Worm (Caenorhabditis elegans) whole organism, L4 larva: ENCODE data around the gene dgn-1.

Experiments used
- F26F4.8 ChIP-seq: fragments of 200-800 bp; sonication (Bioruptor generic); conservative IDR thresholded peaks from 2 replicates; pipeline ENCODE4 v1.3.6; 2022; ENCODE audit warnings: missing genetic modification characterization, missing compliant biosample characterization
- F44E2.7 ChIP-seq: fragments of 200-800 bp; sonication (Bioruptor generic); IDR thresholded peaks from 2 replicates; pipeline ENCODE4 v2.1.2; 2022; ENCODE audit warnings: missing genetic modification characterization, missing compliant biosample characterization
- Y48G9A.11 ChIP-seq: fragments of 200-800 bp; sonication (Bioruptor generic); IDR thresholded peaks from 2 replicates; pipeline ENCODE4 v1.3.6; 2022; ENCODE audit warnings: missing genetic modification reagents, missing genetic modification characterization, missing compliant biosample characterization
- Y5F2A.4 ChIP-seq: fragments of 200-800 bp; sonication (Bioruptor generic); optimal IDR thresholded peaks from 2 replicates; lab custom pipeline; 2018; ENCODE audit warnings: mild to moderate bottlenecking, missing genetic modification characterization, missing compliant biosample characterization
- Y75B8A.6 ChIP-seq: fragments of 200-800 bp; sonication (Bioruptor generic); IDR thresholded peaks from 2 replicates; pipeline ENCODE4 v1.3.6; 2022; ENCODE audit warnings: missing genetic modification reagents, missing genetic modification characterization, missing compliant biosample characterization
- ZK337.2 ChIP-seq: fragments of 200-800 bp; sonication (Bioruptor generic); IDR thresholded peaks from 2 replicates; pipeline ENCODE4 v1.3.6; 2022; ENCODE audit warnings: missing genetic modification reagents, missing genetic modification characterization, missing compliant biosample characterization
- aha-1 ChIP-seq: fragments of 150-350 bp; peaks from one replicate; lab custom pipeline; 2014; ENCODE audit warnings: missing biosample characterization, missing genetic modification characterization
- aly-2 ChIP-seq: sonication (generic microtip); optimal IDR thresholded peaks from 2 replicates; lab custom pipeline; 2018; ENCODE audit warnings: missing biosample characterization, missing genetic modification characterization
- ceh-62 ChIP-seq: sonication (generic microtip); optimal IDR thresholded peaks from 2 replicates; lab custom pipeline; 2017; ENCODE audit warnings: missing biosample characterization, missing genetic modification characterization
- ces-1 ChIP-seq: fragments of 150-350 bp; sonication (generic microtip); optimal IDR thresholded peaks from 4 replicates; lab custom pipeline; 2014; ENCODE audit warnings: missing biosample characterization, missing genetic modification reagents, missing genetic modification characterization
- cey-2 ChIP-seq: sonication (generic microtip); optimal IDR thresholded peaks from 3 replicates; lab custom pipeline; 2017; ENCODE audit warnings: missing genetic modification characterization, mild to moderate bottlenecking, missing compliant biosample characterization, antibody characterized with exemption, borderline replicate concordance; ENCODE audit not compliant: insufficient read depth
- ctbp-1 ChIP-seq: fragments of 200-800 bp; sonication (Bioruptor generic); IDR thresholded peaks from 2 replicates; pipeline ENCODE4 v1.3.6; 2022; ENCODE audit warnings: missing genetic modification reagents, missing genetic modification characterization, missing compliant biosample characterization
- daf-16 ChIP-seq, 3 experiments: sonication (generic microtip); optimal IDR thresholded peaks; 2 replicates each; lab custom pipeline; 2016 to 2017; ENCODE audit warnings: missing genetic modification characterization in 3 of 3, missing genetic modification reagents in 3 of 3, mild to moderate bottlenecking in 2 of 3, missing compliant biosample characterization in 2 of 3, missing biosample characterization in 1 of 3, moderate library complexity in 1 of 3
- dmd-6 ChIP-seq: fragments of 200-800 bp; sonication (Bioruptor generic); IDR thresholded peaks from 2 replicates; pipeline ENCODE4 v1.3.6; 2022; ENCODE audit warnings: missing genetic modification reagents, missing genetic modification characterization, missing compliant biosample characterization
- dmd-8 ChIP-seq: fragments of 200-800 bp; sonication (Bioruptor generic); IDR thresholded peaks from 2 replicates; pipeline ENCODE4 v1.3.6; 2022; ENCODE audit warnings: missing genetic modification characterization, missing compliant biosample characterization
- dpl-1 ChIP-seq: fragments of 150-350 bp; optimal IDR thresholded peaks from 2 replicates; lab custom pipeline; 2014; ENCODE audit warnings: missing biosample characterization, missing genetic modification reagents, missing genetic modification characterization
- dve-1 ChIP-seq: sonication (generic microtip); optimal IDR thresholded peaks from 2 replicates; lab custom pipeline; 2017; ENCODE audit warnings: antibody characterized with exemption, mild to moderate bottlenecking, missing genetic modification characterization, missing compliant biosample characterization; ENCODE audit not compliant: insufficient read depth
- egl-27 ChIP-seq: sonication (generic microtip); optimal IDR thresholded peaks from 3 replicates; lab custom pipeline; 2017; ENCODE audit warnings: missing biosample characterization, missing genetic modification reagents, missing genetic modification characterization
- egl-43 ChIP-seq: fragments of 200-800 bp; sonication (Bioruptor generic); IDR thresholded peaks from 2 replicates; pipeline ENCODE4 v1.3.6; 2022; ENCODE audit warnings: missing genetic modification reagents, missing genetic modification characterization, missing compliant biosample characterization
- gei-8 ChIP-seq: fragments of 200-800 bp; sonication (Bioruptor generic); optimal IDR thresholded peaks from 2 replicates; lab custom pipeline; 2018; ENCODE audit warnings: mild to moderate bottlenecking, missing genetic modification characterization, missing compliant biosample characterization
- hlh-11 ChIP-seq: fragments of 200-800 bp; sonication (Bioruptor generic); optimal IDR thresholded peaks from 2 replicates; lab custom pipeline; 2018; ENCODE audit warnings: mild to moderate bottlenecking, missing genetic modification characterization, missing compliant biosample characterization
- jun-1 ChIP-seq: fragments of 150-350 bp; optimal IDR thresholded peaks from 2 replicates; lab custom pipeline; 2014; ENCODE audit warnings: missing biosample characterization, missing genetic modification reagents, missing genetic modification characterization
- lin-1 ChIP-seq: fragments of 200-800 bp; sonication (Bioruptor generic); IDR thresholded peaks from 2 replicates; pipeline ENCODE4 v1.3.6; 2022; ENCODE audit warnings: missing genetic modification reagents, missing genetic modification characterization, missing compliant biosample characterization
- lin-38 ChIP-seq: fragments of 200-800 bp; sonication (Bioruptor generic); IDR thresholded peaks from 2 replicates; pipeline ENCODE4 v1.3.6; 2022; ENCODE audit warnings: missing genetic modification reagents, missing genetic modification characterization, missing compliant biosample characterization
- lir-3 ChIP-seq: sonication (generic microtip); optimal IDR thresholded peaks from 2 replicates; lab custom pipeline; 2016; ENCODE audit warnings: mild to moderate bottlenecking, missing genetic modification characterization, missing compliant biosample characterization
- mxl-3 ChIP-seq: fragments of 200-800 bp; sonication (Bioruptor generic); optimal IDR thresholded peaks from 2 replicates; lab custom pipeline; 2018; ENCODE audit warnings: mild to moderate bottlenecking, missing genetic modification characterization, missing compliant biosample characterization
- nhr-102 ChIP-seq: sonication (generic microtip); optimal IDR thresholded peaks from 2 replicates; lab custom pipeline; 2016; ENCODE audit warnings: mild to moderate bottlenecking, missing genetic modification characterization, moderate library complexity, missing compliant biosample characterization
- nhr-28 ChIP-seq: fragments of 150-350 bp; optimal IDR thresholded peaks from 2 replicates; lab custom pipeline; 2014; ENCODE audit warnings: missing biosample characterization, missing genetic modification characterization
- nhr-48 ChIP-seq: sonication (generic microtip); optimal IDR thresholded peaks from 2 replicates; lab custom pipeline; 2016; ENCODE audit warnings: mild to moderate bottlenecking, missing genetic modification characterization, missing compliant biosample characterization
- nhr-77 ChIP-seq: fragments of 150-350 bp; optimal IDR thresholded peaks from 2 replicates; lab custom pipeline; 2014; ENCODE audit warnings: missing biosample characterization, missing genetic modification characterization
- php-3 ChIP-seq: fragments of 200-800 bp; sonication (Bioruptor generic); IDR thresholded peaks from 2 replicates; pipeline ENCODE4 v1.3.6; 2022; ENCODE audit warnings: missing genetic modification reagents, missing genetic modification characterization, missing compliant biosample characterization
- rbr-2 ChIP-seq: sonication (generic microtip); optimal IDR thresholded peaks from 2 replicates; lab custom pipeline; 2016; ENCODE audit warnings: missing genotype, missing genetic modification characterization, missing compliant biosample characterization
- set-16 ChIP-seq: fragments of 200-800 bp; sonication (Bioruptor generic); IDR thresholded peaks from 2 replicates; pipeline ENCODE4 v1.3.6; 2022; ENCODE audit warnings: missing genetic modification reagents, missing genetic modification characterization, missing compliant biosample characterization
- unc-62 ChIP-seq, 3 experiments: fragments of 150-350 bp in 1 of 3; sonication (generic microtip); optimal IDR thresholded peaks in 2 of 3; peaks in 1 of 3; 1 replicate in 1 of 3; 2 replicates in 2 of 3; lab custom pipeline; 2014 to 2017; ENCODE audit warnings: missing biosample characterization in 3 of 3, missing genetic modification characterization in 3 of 3, missing genetic modification reagents in 3 of 3, missing genotype in 1 of 3
- zip-11 ChIP-seq: fragments of 200-800 bp; sonication (Bioruptor generic); IDR thresholded peaks from 2 replicates; pipeline ENCODE4 v1.3.6; 2022; ENCODE audit warnings: missing genetic modification characterization, missing compliant biosample characterization
- zip-2 ChIP-seq: fragments of 150-350 bp; optimal IDR thresholded peaks from 2 replicates; lab custom pipeline; 2014; ENCODE audit warnings: missing biosample characterization, missing genetic modification characterization
- ztf-11 ChIP-seq: fragments of 150-350 bp; optimal IDR thresholded peaks from 2 replicates; lab custom pipeline; 2014; ENCODE audit warnings: missing biosample characterization, missing genetic modification characterization
- ztf-7 ChIP-seq: fragments of 150-350 bp; optimal IDR thresholded peaks from 2 replicates; lab custom pipeline; 2014; ENCODE audit warnings: missing biosample characterization, missing genetic modification characterization

dgn-1 gene

ce11 chrX:10927136-10927535, 1.7 kb downstream of the dgn-1 start:
- TF ChIP-seq jun-1 (tag; lab: Kevin White, UChicago) (no peak), dmd-8 (no peak), nhr-77 (tag; lab: Kevin White, UChicago) (no peak), cey-2 (tag; lab: Kevin White, UChicago) (no peak), lin-1 (GFP tag; lab: Robert Waterston, UW) (no peak), set-16 (GFP tag; lab: Robert Waterston, UW) (no peak), unc-62 (GFP tag; optimal IDR thresholded peaks at IDR 0.05 in 1 of 2; lab: Kevin White, UChicago) (no peak), unc-62 (tag; optimal IDR thresholded peaks at IDR 0.05; lab: Kevin White, UChicago) (no peak), lin-38 (GFP tag; lab: Robert Waterston, UW) (no peak), mxl-3 (no peak), F44E2.7 (GFP tag; lab: Robert Waterston, UW) (no peak), ceh-62 (no peak)

ce11 chrX:10924031-10924430, 4.8 kb downstream of the dgn-1 start:
- TF ChIP-seq aha-1 (tag; lab: Kevin White, UChicago) (no peak), aly-2 (tag; lab: Kevin White, UChicago) (no peak), ctbp-1 (GFP tag; lab: Robert Waterston, UW) (no peak), dpl-1 (GFP tag; lab: Kevin White, UChicago) (no peak), lin-1 (GFP tag; lab: Robert Waterston, UW) (no peak), unc-62 (GFP tag; optimal IDR thresholded peaks at IDR 0.05 in 1 of 2; lab: Kevin White, UChicago) (peak in 1 of 2 experiments; percentile 95), unc-62 (tag; optimal IDR thresholded peaks at IDR 0.05; lab: Kevin White, UChicago) (no peak)

ce11 chrX:10919613-10920012, 9.2 kb downstream of the dgn-1 start, which contains the start of gene nstp-9:
TSS of gene nstp-9 (minus strand) at chrX:10919713.
- TF ChIP-seq dmd-8, result no peak
- TF ChIP-seq nhr-48 (tag; lab: Kevin White, UChicago), result no peak
- TF ChIP-seq Y48G9A.11 (GFP tag; lab: Robert Waterston, UW), result no peak
- TF ChIP-seq dmd-6 (GFP tag; lab: Robert Waterston, UW), result no peak
- TF ChIP-seq zip-2 (tag; lab: Kevin White, UChicago), result no peak
- no peak for TF ChIP-seq ces-1 (GFP tag; lab: Kevin White, UChicago)
- no peak for TF ChIP-seq rbr-2 (tag; lab: Kevin White, UChicago)
- no peak for TF ChIP-seq F26F4.8 (GFP tag; lab: Robert Waterston, UW)
- TF ChIP-seq Y5F2A.4, result no peak
- TF ChIP-seq egl-43 (GFP tag; lab: Robert Waterston, UW), result no peak
- TF ChIP-seq nhr-102 (tag; lab: Kevin White, UChicago), result no peak
- no peak for TF ChIP-seq ztf-7 (tag; lab: Kevin White, UChicago)
- TF ChIP-seq gei-8, result no peak
- no peak for TF ChIP-seq php-3
- TF ChIP-seq ZK337.2 (GFP tag; lab: Robert Waterston, UW), result no peak
- TF ChIP-seq lir-3 (tag; lab: Kevin White, UChicago), result no peak
- TF ChIP-seq ctbp-1 (GFP tag; lab: Robert Waterston, UW), result no peak

- TF ChIP-seq egl-27 (tag; lab: Kevin White, UChicago) (no peak), Y75B8A.6 (no peak), cey-2 (tag; lab: Kevin White, UChicago) (no peak), hlh-11 (peak; percentile 29), lir-3 (tag; lab: Kevin White, UChicago) (no peak), zip-11 (GFP tag; lab: Robert Waterston, UW) (no peak), daf-16 (GFP tag; optimal IDR thresholded peaks at IDR 0.05; lab: Kevin White, UChicago) (no peak), daf-16 (tag; optimal IDR thresholded peaks at IDR 0.05; lab: Kevin White, UChicago) (peak; percentile 95), dve-1 (peak; percentile 72), ztf-11 (tag; lab: Kevin White, UChicago) (no peak), nhr-28 (peak; percentile 45)
These were observed 12.6 kb downstream of the dgn-1 start for ce11 chrX:10916194-10916593.
